Fruit fly (Drosophila melanogaster) whole organism, embryonic: ENCODE results near the gene Slu7.
A peak's percentile ranks its signal among the peaks of the same experiment; 100 is the strongest.

Experiments
- CG10366 ChIP-seq: fragments of 200-800 bp; sonication (Bioruptor generic); IDR thresholded peaks from 2 replicates; pipeline ENCODE4 v1.3.6; 2022; ENCODE audit warnings: missing biosample characterization, missing genetic modification characterization
- CG6254 ChIP-seq: fragments of 200-800 bp; sonication (Bioruptor generic); optimal IDR thresholded peaks from 3 replicates; lab custom pipeline; 2017; ENCODE audit warnings: mild to moderate bottlenecking, missing biosample characterization, missing genetic modification reagents, missing genetic modification characterization
- Dll ChIP-seq: fragments of 200-800 bp; sonication (Bioruptor generic); IDR thresholded peaks from 4 replicates; pipeline ENCODE4 v1.3.6; 2022; ENCODE audit warnings: missing biosample characterization, missing genetic modification characterization; ENCODE audit not compliant: partially characterized antibody
- Jarid2 ChIP-seq: fragments of 200-800 bp; sonication (Bioruptor generic); optimal IDR thresholded peaks from 3 replicates; lab custom pipeline; 2017; ENCODE audit warnings: mild to moderate bottlenecking, missing biosample characterization, missing genetic modification reagents, missing genetic modification characterization
- NK7.1 ChIP-seq: fragments of 200-800 bp; sonication (Bioruptor generic); optimal IDR thresholded peaks from 3 replicates; lab custom pipeline; 2016; ENCODE audit warnings: missing biosample characterization, missing genetic modification characterization
- Neu2 ChIP-seq: fragments of 200-800 bp; sonication (Bioruptor generic); optimal IDR thresholded peaks from 3 replicates; lab custom pipeline; 2016; ENCODE audit warnings: missing biosample characterization, missing genetic modification characterization, borderline replicate concordance
- ac ChIP-seq: fragments of 200-800 bp; sonication (Bioruptor generic); optimal IDR thresholded peaks from 3 replicates; lab custom pipeline; 2017; ENCODE audit warnings: missing biosample characterization, mild to moderate bottlenecking, missing genetic modification characterization
- chm ChIP-seq: fragments of 200-800 bp; sonication (Bioruptor generic); IDR thresholded peaks from 2 replicates; pipeline ENCODE4 v1.3.6; 2022; ENCODE audit warnings: missing biosample characterization, missing genetic modification characterization
- emc ChIP-seq: fragments of 200-800 bp; sonication (Bioruptor generic); optimal IDR thresholded peaks from 2 replicates; lab custom pipeline; 2016; ENCODE audit warnings: missing biosample characterization, missing genetic modification characterization
- h ChIP-seq: fragments of >200 bp; optimal IDR thresholded peaks from 2 replicates; lab custom pipeline; 2017
- phol ChIP-seq: fragments of 200-800 bp; sonication (Bioruptor generic); optimal IDR thresholded peaks from 3 replicates; lab custom pipeline; 2018; ENCODE audit warnings: missing biosample characterization, mild to moderate bottlenecking, missing genetic modification characterization, moderate library complexity

DNA sequence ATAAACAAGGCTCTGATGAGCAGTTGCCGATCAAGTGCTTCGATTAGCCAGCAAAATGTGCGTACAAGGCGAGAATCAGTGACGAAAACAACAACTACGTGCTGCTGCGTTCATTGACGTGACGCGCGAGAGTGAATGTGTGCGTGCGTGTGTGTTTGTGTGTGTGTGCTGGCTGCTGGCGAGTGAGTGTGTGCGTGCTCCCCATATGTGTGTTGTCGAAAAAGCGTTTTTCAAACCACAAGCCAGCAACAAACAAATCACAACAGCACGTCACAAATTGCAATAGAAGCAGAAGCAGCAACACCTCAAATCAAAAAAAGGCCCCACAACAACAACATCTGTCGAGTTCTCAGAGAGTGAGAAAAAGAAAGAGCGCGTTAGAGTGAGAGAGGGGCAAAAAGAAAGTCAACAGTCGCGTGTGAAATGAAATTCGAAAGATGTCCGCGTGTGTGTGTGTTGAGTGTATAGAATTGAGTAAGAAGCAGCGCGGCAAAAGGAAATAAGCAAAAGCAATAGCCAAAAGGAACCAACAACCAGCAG lies 25.1 kb upstream of the Slu7 start:
- TF ChIP-seq Neu2 (GFP tag; lab: Kevin White, UChicago), result no peak
- TF ChIP-seq Jarid2 (GFP tag; lab: Kevin White, UChicago), result peak; percentile 75
- TF ChIP-seq NK7.1, result no peak
- no peak for TF ChIP-seq CG10366 (GFP tag; lab: Robert Waterston, UW)
- TF ChIP-seq chm (GFP tag; lab: Robert Waterston, UW), result no peak
- no peak for TF ChIP-seq emc (GFP tag; lab: Kevin White, UChicago)
- no peak for TF ChIP-seq ac
- no peak for TF ChIP-seq h (lab: Kevin White, UChicago)
- TF ChIP-seq phol, result no peak
- no peak for TF ChIP-seq Dll (GFP tag; lab: Robert Waterston, UW)
- TF ChIP-seq CG6254, result no peak
